Fruit fly (Drosophila melanogaster): ENCODE measurements around the gene Glyp.

Glyp gene

dm6 chr2L:2181971-2182643 is 51.5 kb downstream of the Glyp start (continued):
- TF ChIP-seq Dp (GFP tag; optimal IDR thresholded peaks at IDR 0.05) = no peak
- TF ChIP-seq CG8359 (GFP tag; optimal IDR thresholded peaks at IDR 0.05; ENCODE audit: borderline replicate concordance) = no peak
- no peak for TF ChIP-seq CG15601 (tag; optimal IDR thresholded peaks at IDR 0.05)
- TF ChIP-seq Gug (GFP tag; IDR thresholded peaks at IDR 0.05) = no peak
- TF ChIP-seq CG15073 (GFP tag; optimal IDR thresholded peaks at IDR 0.05) = no peak
- TF ChIP-seq NFAT (GFP tag; IDR thresholded peaks at IDR 0.05) = no peak
- TF ChIP-seq nmo (GFP tag; optimal IDR thresholded peaks at IDR 0.05) = no peak
- TF ChIP-seq chinmo (GFP tag; IDR thresholded peaks at IDR 0.05; ENCODE audit: partially characterized antibody) = no peak
- peak; percentile 42; the same call in 1 of the 2 replicates for TF ChIP-seq CG31224 (GFP tag; IDR thresholded peaks at IDR 0.05)
- no peak for TF ChIP-seq so (GFP tag; IDR thresholded peaks at IDR 0.05)
- no peak for TF ChIP-seq Hey (tag; optimal IDR thresholded peaks at IDR 0.05)
- TF ChIP-seq sqz (GFP tag; optimal IDR thresholded peaks at IDR 0.05) = no peak
- no peak for TF ChIP-seq CG4282 (GFP tag; optimal IDR thresholded peaks at IDR 0.05)
- TF ChIP-seq CG11560 (tag; IDR thresholded peaks at IDR 0.05) = no peak
- no peak for TF ChIP-seq ssp (GFP tag; IDR thresholded peaks at IDR 0.05)
- no peak for TF ChIP-seq Ptx1 (GFP tag; IDR thresholded peaks at IDR 0.05)
- TF ChIP-seq CG10274 (GFP tag; optimal IDR thresholded peaks at IDR 0.05) = no peak
- TF ChIP-seq CG14860 (GFP tag; IDR thresholded peaks at IDR 0.05; ENCODE audit: partially characterized antibody) = peak; percentile 66
- TF ChIP-seq CG3726 (GFP tag; IDR thresholded peaks at IDR 0.05) = no peak
- TF ChIP-seq Med (GFP tag) = peak; percentile 7
- TF ChIP-seq eyg (GFP tag; optimal IDR thresholded peaks at IDR 0.05) = no peak
- no peak; the same call in 1 of the 2 replicates for TF ChIP-seq chm (GFP tag; IDR thresholded peaks at IDR 0.05)
- no peak for TF ChIP-seq D (optimal IDR thresholded peaks at IDR 0.05)
- TF ChIP-seq D (GFP tag; optimal IDR thresholded peaks at IDR 0.05) = no peak
- peak; percentile 34; the same call in 1 of the 2 replicates for TF ChIP-seq inv (GFP tag; IDR thresholded peaks at IDR 0.05; ENCODE audit: partially characterized antibody)
- TF ChIP-seq Usf (GFP tag; optimal IDR thresholded peaks at IDR 0.05) = no peak
- TF ChIP-seq CG10654 (GFP tag; optimal IDR thresholded peaks at IDR 0.05) = no peak
- TF ChIP-seq CG4707 (GFP tag; optimal IDR thresholded peaks at IDR 0.05) = no peak
- no peak for TF ChIP-seq Hr78 (GFP tag; optimal IDR thresholded peaks at IDR 0.05)
- TF ChIP-seq dpn (GFP tag; optimal IDR thresholded peaks at IDR 0.05) = peak in 1 of 2 experiments; percentile 9
- TF ChIP-seq Fer3 (tag; optimal IDR thresholded peaks at IDR 0.05) = no peak
- TF ChIP-seq org-1 (GFP tag; optimal IDR thresholded peaks at IDR 0.05) = no peak
- no peak for TF ChIP-seq CG1647 (GFP tag; optimal IDR thresholded peaks at IDR 0.05)
- TF ChIP-seq CG1792 (GFP tag; optimal IDR thresholded peaks at IDR 0.05) = no peak
- TF ChIP-seq z (GFP tag; IDR thresholded peaks at IDR 0.05) = no peak
- TF ChIP-seq CG13424 (tag; optimal IDR thresholded peaks at IDR 0.05) = no peak
- TF ChIP-seq ftz-f1 (GFP tag; optimal IDR thresholded peaks at IDR 0.05) = no peak
- TF ChIP-seq Spps (tag; optimal IDR thresholded peaks at IDR 0.05) = no peak
- TF ChIP-seq pb (GFP tag; optimal IDR thresholded peaks at IDR 0.05) = no peak
- TF ChIP-seq CG14965 (GFP tag; optimal IDR thresholded peaks at IDR 0.05; ENCODE audit: borderline replicate concordance) = no peak
- TF ChIP-seq CkIIα-i1 (GFP tag; IDR thresholded peaks at IDR 0.05) = no peak
- no peak for TF ChIP-seq shn (GFP tag; optimal IDR thresholded peaks at IDR 0.05)
- no peak for TF ChIP-seq lov (optimal IDR thresholded peaks at IDR 0.05)
- peak; percentile 27; the same call in 1 of the 3 replicates for TF ChIP-seq lov (GFP tag; IDR thresholded peaks at IDR 0.05)
- TF ChIP-seq CG12236 (GFP tag; optimal IDR thresholded peaks at IDR 0.05) = no peak
- TF ChIP-seq al (GFP tag; IDR thresholded peaks at IDR 0.05) = no peak
- no peak for TF ChIP-seq CG7987 (GFP tag; optimal IDR thresholded peaks at IDR 0.05)
- TF ChIP-seq Doc3 (GFP tag; IDR thresholded peaks at IDR 0.05; ENCODE audit: partially characterized antibody) = no peak
- no peak for TF ChIP-seq tna (GFP tag; IDR thresholded peaks at IDR 0.05; ENCODE audit: partially characterized antibody)
- no peak for TF ChIP-seq CG11398 (GFP tag; optimal IDR thresholded peaks at IDR 0.05)
- TF ChIP-seq Bteb2 (GFP tag; optimal IDR thresholded peaks at IDR 0.05) = no peak
